Fruit fly (Drosophila melanogaster) whole organism, embryonic: ENCODE data around the gene CG31087.

Experiments used
- Atf-2 ChIP-seq: fragments of 200-800 bp; sonication (Bioruptor generic); optimal IDR thresholded peaks from 2 replicates; lab custom pipeline; 2016; ENCODE audit warnings: missing biosample characterization, missing genetic modification characterization
- CG12104 ChIP-seq: fragments of 200-800 bp; sonication (Bioruptor generic); optimal IDR thresholded peaks from 3 replicates; lab custom pipeline; 2016; ENCODE audit warnings: missing biosample characterization, missing genetic modification characterization
- CG12155 ChIP-seq: fragments of 200-800 bp; sonication (Bioruptor generic); optimal IDR thresholded peaks from 3 replicates; lab custom pipeline; 2016; ENCODE audit warnings: missing biosample characterization, missing genetic modification characterization
- CG13624 ChIP-seq: fragments of 200-800 bp; sonication (Bioruptor generic); optimal IDR thresholded peaks from 2 replicates; lab custom pipeline; 2016; ENCODE audit warnings: missing biosample characterization, missing genetic modification characterization
- CG13894 ChIP-seq: fragments of 200-800 bp; sonication (Bioruptor generic); optimal IDR thresholded peaks from 3 replicates; lab custom pipeline; 2018; ENCODE audit warnings: missing biosample characterization, mild to moderate bottlenecking, missing genetic modification characterization, moderate library complexity
- CG15514 ChIP-seq: fragments of 200-800 bp; sonication (Bioruptor generic); optimal IDR thresholded peaks from 3 replicates; lab custom pipeline; 2017; ENCODE audit warnings: missing biosample characterization, missing genetic modification characterization, mild to moderate bottlenecking, moderate library complexity, missing genetic modification reagents
- CG1603 ChIP-seq: fragments of 200-800 bp; sonication (Bioruptor generic); optimal IDR thresholded peaks from 2 replicates; lab custom pipeline; 2019; ENCODE audit warnings: missing biosample characterization, mild to moderate bottlenecking, missing genetic modification characterization, moderate library complexity
- CG1647 ChIP-seq: fragments of 200-800 bp; sonication (Bioruptor generic); optimal IDR thresholded peaks from 3 replicates; lab custom pipeline; 2016; ENCODE audit warnings: missing biosample characterization, missing genetic modification characterization
- CG17612 ChIP-seq: fragments of 200-800 bp; sonication (Bioruptor generic); IDR thresholded peaks from 2 replicates; pipeline ENCODE4 v1.3.6; 2022; ENCODE audit warnings: missing biosample characterization, missing genetic modification characterization
- CG18599 ChIP-seq: fragments of 200-800 bp; sonication (Bioruptor generic); optimal IDR thresholded peaks from 3 replicates; lab custom pipeline; 2017; ENCODE audit warnings: missing biosample characterization, missing genetic modification characterization, mild to moderate bottlenecking, moderate library complexity, missing genetic modification reagents
- CG2120 ChIP-seq: fragments of 200-800 bp; sonication (Bioruptor generic); optimal IDR thresholded peaks from 3 replicates; lab custom pipeline; 2016; ENCODE audit warnings: missing biosample characterization, missing genetic modification characterization
- CG2889 ChIP-seq: fragments of 200-800 bp; sonication (Bioruptor generic); IDR thresholded peaks from 3 replicates; pipeline ENCODE4 v1.3.6; 2022; ENCODE audit warnings: missing biosample characterization, missing genetic modification characterization
- CG4424 ChIP-seq: fragments of 200-800 bp; sonication (Bioruptor generic); optimal IDR thresholded peaks from 3 replicates; lab custom pipeline; 2016; ENCODE audit warnings: missing biosample characterization, missing genetic modification characterization
- CG6272 ChIP-seq: fragments of 200-800 bp; sonication (Bioruptor generic); IDR thresholded peaks from 2 replicates; pipeline ENCODE4 v1.3.6; 2022; ENCODE audit warnings: missing biosample characterization, missing genetic modification characterization
- CG6791 ChIP-seq: fragments of 200-800 bp; sonication (Bioruptor generic); IDR thresholded peaks from 3 replicates; pipeline ENCODE4 v1.3.6; 2022; ENCODE audit warnings: missing biosample characterization, missing genetic modification characterization; ENCODE audit not compliant: partially characterized antibody
- CG7786 ChIP-seq: fragments of 200-800 bp; sonication (Bioruptor generic); optimal IDR thresholded peaks from 2 replicates; lab custom pipeline; 2016; ENCODE audit warnings: missing biosample characterization, missing genetic modification characterization
- CG8089 ChIP-seq: fragments of 200-800 bp; sonication (Bioruptor generic); optimal IDR thresholded peaks from 3 replicates; lab custom pipeline; 2016; ENCODE audit warnings: missing biosample characterization, missing genetic modification characterization
- Chrac-16 ChIP-seq: fragments of 200-800 bp; sonication (Bioruptor generic); optimal IDR thresholded peaks from 3 replicates; lab custom pipeline; 2016; ENCODE audit warnings: missing biosample characterization, missing genetic modification characterization
- Dip3 ChIP-seq: fragments of 200-800 bp; sonication (Bioruptor generic); optimal IDR thresholded peaks from 3 replicates; lab custom pipeline; 2016; ENCODE audit warnings: missing biosample characterization, missing genetic modification characterization
- E2f2 ChIP-seq: fragments of 200-800 bp; sonication (Bioruptor generic); IDR thresholded peaks from 2 replicates; pipeline ENCODE4 v1.3.6; 2022; ENCODE audit warnings: missing biosample characterization, missing genetic modification characterization
- Eip74EF ChIP-seq, 2 experiments: fragments of 200-800 bp in 1 of 2; fragments of >200 bp in 1 of 2; sonication (Bioruptor generic) in 1 of 2; optimal IDR thresholded peaks; 2 replicates each; lab custom pipeline; 2017 to 2019; ENCODE audit warnings: missing biosample characterization in 2 of 2, missing genetic modification characterization in 2 of 2, mild to moderate bottlenecking in 1 of 2, moderate library complexity in 1 of 2
- Ets97D ChIP-seq: fragments of 200-800 bp; sonication (Bioruptor generic); optimal IDR thresholded peaks from 3 replicates; lab custom pipeline; 2016; ENCODE audit warnings: missing biosample characterization, missing genetic modification characterization
- Hey ChIP-seq: fragments of 200-800 bp; sonication (Bioruptor generic); optimal IDR thresholded peaks from 3 replicates; lab custom pipeline; 2018; ENCODE audit warnings: missing biosample characterization, mild to moderate bottlenecking, missing genetic modification characterization
- Hmx ChIP-seq: fragments of 200-800 bp; sonication (Bioruptor generic); optimal IDR thresholded peaks from 2 replicates; lab custom pipeline; 2016; ENCODE audit warnings: missing biosample characterization, missing genetic modification characterization
- MTF-1 ChIP-seq: fragments of 200-800 bp; sonication (Bioruptor generic); optimal IDR thresholded peaks from 2 replicates; lab custom pipeline; 2018; ENCODE audit warnings: missing biosample characterization, mild to moderate bottlenecking, missing genetic modification characterization, borderline replicate concordance
- Med ChIP-seq: fragments of 200-800 bp; sonication (Bioruptor generic); peaks from one replicate; lab custom pipeline; 2016; ENCODE audit warnings: missing biosample characterization, missing genetic modification characterization, mild to moderate bottlenecking, inconsistent platforms, moderate library complexity
- Oli ChIP-seq: fragments of 200-800 bp; sonication (Bioruptor generic); optimal IDR thresholded peaks from 2 replicates; lab custom pipeline; 2018; ENCODE audit warnings: missing biosample characterization, mild to moderate bottlenecking, missing genetic modification characterization, moderate library complexity
- Rx ChIP-seq: fragments of 200-800 bp; sonication (Bioruptor generic); IDR thresholded peaks from 2 replicates; pipeline ENCODE4 v1.3.6; 2022; ENCODE audit warnings: missing biosample characterization, missing genetic modification characterization
- Scr ChIP-seq: fragments of 200-800 bp; sonication (Bioruptor generic); IDR thresholded peaks from 2 replicates; pipeline ENCODE4 v1.3.6; 2022; ENCODE audit warnings: missing biosample characterization, missing genetic modification characterization; ENCODE audit not compliant: partially characterized antibody
- Six4 ChIP-seq: fragments of 200-800 bp; sonication (Bioruptor generic); optimal IDR thresholded peaks from 2 replicates; lab custom pipeline; 2016; ENCODE audit warnings: missing biosample characterization, missing genetic modification characterization
- Ssrp ChIP-seq: fragments of 200-800 bp; sonication (Bioruptor generic); optimal IDR thresholded peaks from 2 replicates; lab custom pipeline; 2018; ENCODE audit warnings: missing biosample characterization, mild to moderate bottlenecking, missing genetic modification characterization, moderate library complexity
- Taf1 ChIP-seq: fragments of 200-800 bp; sonication (Bioruptor generic); IDR thresholded peaks from 2 replicates; pipeline ENCODE4 v1.3.6; 2022; ENCODE audit warnings: missing biosample characterization, missing genetic modification characterization
- bab2 ChIP-seq: fragments of 200-800 bp; sonication (Bioruptor generic); optimal IDR thresholded peaks from 2 replicates; lab custom pipeline; 2016; ENCODE audit warnings: missing biosample characterization, missing genetic modification characterization
- emc ChIP-seq: fragments of 200-800 bp; sonication (Bioruptor generic); optimal IDR thresholded peaks from 2 replicates; lab custom pipeline; 2016; ENCODE audit warnings: missing biosample characterization, missing genetic modification characterization
- gcm2 ChIP-seq: fragments of 200-800 bp; sonication (Bioruptor generic); optimal IDR thresholded peaks from 2 replicates; lab custom pipeline; 2016; ENCODE audit warnings: missing biosample characterization, missing genetic modification characterization
- grau ChIP-seq: fragments of 200-800 bp; optimal IDR thresholded peaks from 3 replicates; lab custom pipeline; 2019; ENCODE audit warnings: missing biosample characterization, mild to moderate bottlenecking, missing genetic modification characterization, moderate library complexity
- hkb ChIP-seq, 2 experiments: fragments of 200-800 bp in 1 of 2; fragments of >200 bp in 1 of 2; sonication (Bioruptor generic) in 1 of 2; IDR thresholded peaks in 1 of 2; optimal IDR thresholded peaks in 1 of 2; 2 replicates each; pipeline versions ENCODE4 v1.3.6 to Lab custom; 2017 to 2022; ENCODE audit warnings: missing biosample characterization in 1 of 2, missing genetic modification characterization in 1 of 2
- jumu ChIP-seq: fragments of 200-800 bp; sonication (Bioruptor generic); optimal IDR thresholded peaks from 3 replicates; lab custom pipeline; 2016; ENCODE audit warnings: missing biosample characterization, missing genetic modification characterization
- lilli ChIP-seq: fragments of 200-800 bp; sonication (Bioruptor generic); optimal IDR thresholded peaks from 3 replicates; lab custom pipeline; 2016; ENCODE audit warnings: missing biosample characterization, missing genetic modification characterization
- mld ChIP-seq: fragments of 200-800 bp; sonication (Bioruptor generic); IDR thresholded peaks from 3 replicates; pipeline ENCODE4 v1.3.6; 2022; ENCODE audit warnings: missing biosample characterization, missing genetic modification characterization; ENCODE audit not compliant: partially characterized antibody
- oc ChIP-seq: fragments of 200-800 bp; sonication (Bioruptor generic); optimal IDR thresholded peaks from 2 replicates; lab custom pipeline; 2018; ENCODE audit warnings: missing biosample characterization, mild to moderate bottlenecking, missing genetic modification characterization, moderate library complexity
- pfk ChIP-seq: fragments of 200-800 bp; sonication (Bioruptor generic); optimal IDR thresholded peaks from 2 replicates; lab custom pipeline; 2018; ENCODE audit warnings: missing biosample characterization, mild to moderate bottlenecking, missing genetic modification characterization, moderate library complexity
- phol ChIP-seq: fragments of 200-800 bp; sonication (Bioruptor generic); optimal IDR thresholded peaks from 3 replicates; lab custom pipeline; 2018; ENCODE audit warnings: missing biosample characterization, mild to moderate bottlenecking, missing genetic modification characterization, moderate library complexity
- pita ChIP-seq: fragments of 200-800 bp; sonication (Bioruptor generic); optimal IDR thresholded peaks from 2 replicates; lab custom pipeline; 2017; ENCODE audit warnings: missing biosample characterization, mild to moderate bottlenecking, missing genetic modification characterization
- pzg ChIP-seq: fragments of 200-800 bp; sonication (Bioruptor generic); optimal IDR thresholded peaks from 3 replicates; lab custom pipeline; 2018; ENCODE audit warnings: missing biosample characterization, mild to moderate bottlenecking, missing genetic modification characterization, moderate library complexity
- sd ChIP-seq: fragments of 200-800 bp; sonication (Bioruptor generic); optimal IDR thresholded peaks from 3 replicates; lab custom pipeline; 2018; ENCODE audit warnings: missing biosample characterization, mild to moderate bottlenecking, missing genetic modification characterization, moderate library complexity
- sqz ChIP-seq: fragments of 200-800 bp; sonication (Bioruptor generic); optimal IDR thresholded peaks from 3 replicates; lab custom pipeline; 2018; ENCODE audit warnings: missing biosample characterization, mild to moderate bottlenecking, missing genetic modification characterization
- sr ChIP-seq: fragments of 200-800 bp; sonication (Bioruptor generic); IDR thresholded peaks from 3 replicates; pipeline ENCODE4 v1.3.6; 2022; ENCODE audit warnings: missing biosample characterization, missing genetic modification characterization
- sug ChIP-seq: fragments of 200-800 bp; optimal IDR thresholded peaks from 2 replicates; lab custom pipeline; 2019; ENCODE audit warnings: missing biosample characterization, mild to moderate bottlenecking, missing genetic modification characterization, moderate library complexity
- zen ChIP-seq: fragments of 200-800 bp; sonication (Bioruptor generic); optimal IDR thresholded peaks from 3 replicates; lab custom pipeline; 2018; ENCODE audit warnings: missing biosample characterization, mild to moderate bottlenecking, missing genetic modification characterization, moderate library complexity

The CG31087 gene

DNA sequence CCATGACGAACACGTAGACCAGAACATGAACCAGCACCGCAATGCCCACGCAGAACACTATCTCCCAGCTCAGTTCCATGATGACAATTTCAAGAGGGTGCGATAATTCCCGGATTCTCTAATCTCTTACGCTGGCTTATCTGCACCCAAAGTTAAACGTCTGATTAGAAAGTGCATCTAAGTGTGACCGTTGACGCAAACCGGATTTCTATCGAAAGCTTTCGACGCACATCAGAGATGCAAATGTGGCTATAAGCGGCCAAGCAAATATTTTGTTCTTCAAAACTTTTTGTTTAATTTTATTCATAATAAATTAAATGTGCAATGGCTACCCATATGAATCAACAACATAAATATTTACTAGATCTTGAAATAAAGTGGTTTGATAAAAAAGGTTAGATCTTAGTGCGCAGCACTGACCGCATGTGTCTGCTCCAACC, 51.3 kb downstream of the CG31087 start, which contains the start of the genes Kdsr and CG11858 (continued):
- TF ChIP-seq Oli (tag; lab: Kevin White, UChicago) (peak; percentile 46), bab2 (GFP tag; lab: Kevin White, UChicago) (peak; percentile 40), CG17612 (GFP tag; lab: Robert Waterston, UW) (no peak), pfk (no peak), E2f2 (GFP tag; lab: Robert Waterston, UW) (peak; percentile 56; the same call in 1 of the 2 replicates), grau (tag; lab: Kevin White, UChicago) (peak; percentile 73), Hey (tag; lab: Kevin White, UChicago) (no peak), CG7786 (GFP tag; lab: Kevin White, UChicago) (peak; percentile 52), MTF-1 (no peak), phol (tag; lab: Kevin White, UChicago) (peak; percentile 75), Hmx (GFP tag; lab: Kevin White, UChicago) (no peak), Ssrp (tag; lab: Kevin White, UChicago) (peak; percentile 57), sqz (GFP tag; lab: Kevin White, UChicago) (no peak), CG6272 (GFP tag; lab: Robert Waterston, UW) (peak; percentile 32; the same call in 1 of the 2 replicates), Rx (GFP tag; lab: Robert Waterston, UW) (peak; percentile 50), Med (peak; percentile 95), zen (tag; lab: Kevin White, UChicago) (peak; percentile 51), CG12155 (GFP tag; lab: Kevin White, UChicago) (peak; percentile 54), CG18599 (GFP tag; lab: Kevin White, UChicago) (no peak), sug (peak; percentile 70), CG12104 (peak; percentile 32), jumu (peak; percentile 44), CG4424 (peak; percentile 56), pzg (GFP tag; lab: Kevin White, UChicago) (peak; percentile 61), Scr (GFP tag; lab: Robert Waterston, UW) (peak; percentile 40), sr (no peak), CG13894 (peak; percentile 57), Six4 (GFP tag; lab: Kevin White, UChicago) (no peak), Atf-2 (GFP tag; lab: Kevin White, UChicago) (no peak), pita (no peak), lilli (GFP tag; lab: Kevin White, UChicago) (peak; percentile 83), CG2889 (GFP tag; lab: Robert Waterston, UW) (peak; percentile 72), Eip74EF (GFP tag; optimal IDR thresholded peaks at IDR 0.05; lab: Kevin White, UChicago) (no peak), CG1647 (GFP tag; lab: Kevin White, UChicago) (peak; percentile 19), Taf1 (GFP tag; lab: Robert Waterston, UW) (peak; percentile 52), CG1603 (peak; percentile 57), CG15514 (GFP tag; lab: Kevin White, UChicago) (peak; percentile 69), sd (tag; lab: Kevin White, UChicago) (peak; percentile 27), gcm2 (GFP tag; lab: Kevin White, UChicago) (peak; percentile 28), emc (GFP tag; lab: Kevin White, UChicago) (no peak), Chrac-16 (GFP tag; lab: Kevin White, UChicago) (peak; percentile 58), mld (GFP tag; lab: Robert Waterston, UW) (no peak), CG6791 (no peak), oc (peak; percentile 67), CG13624 (peak; percentile 61), Dip3 (GFP tag; lab: Kevin White, UChicago) (peak; percentile 50), CG8089 (GFP tag; lab: Kevin White, UChicago) (no peak), Ets97D (GFP tag; lab: Kevin White, UChicago) (peak; percentile 71), hkb (optimal IDR thresholded peaks at IDR 0.05; lab: Kevin White, UChicago) (peak; percentile 29), hkb (GFP tag; IDR thresholded peaks at IDR 0.05; lab: Robert Waterston, UW) (peak; percentile 66), CG2120 (peak; percentile 82)
